Worm (Caenorhabditis elegans): Measurements from ENCODE around the gene W09D6.1.

The W09D6.1 gene

ce11 chrIII:11090870-11091386 is 22.3 kb downstream of the W09D6.1 start:
- TF ChIP-seq him-1 (tag; optimal IDR thresholded peaks at IDR 0.05) = peak; percentile 85
- TF ChIP-seq cebp-1 (GFP tag; IDR thresholded peaks at IDR 0.05) = no peak
- peak; percentile 47 for TF ChIP-seq cebp-1 (tag; optimal IDR thresholded peaks at IDR 0.05)
- TF ChIP-seq somi-1 (GFP tag; optimal IDR thresholded peaks at IDR 0.05) = no peak
- TF ChIP-seq snpc-1.1 (tag; optimal IDR thresholded peaks at IDR 0.05; ENCODE audit: insufficient read depth) = peak; percentile 98
- TF ChIP-seq tlf-1 (GFP tag; optimal IDR thresholded peaks at IDR 0.05) = peak; percentile 58
- peak; percentile 97 for TF ChIP-seq snpc-3.4 (tag; optimal IDR thresholded peaks at IDR 0.05)
- TF ChIP-seq K12H6.12 (tag; optimal IDR thresholded peaks at IDR 0.05) = no peak
- TF ChIP-seq B0336.3 (GFP tag; IDR thresholded peaks at IDR 0.05) = peak; percentile 75
- 0 out of 2 replicates have a peak, but pooled peaks have one; percentile 14 for TF ChIP-seq nfya-2 (GFP tag; IDR thresholded peaks at IDR 0.05)
- peak; percentile 1 for TF ChIP-seq F57C9.4 (tag; optimal IDR thresholded peaks at IDR 0.05)
- TF ChIP-seq attf-6 (GFP tag; IDR thresholded peaks at IDR 0.05) = peak; percentile 98
- peak; percentile 80 for TF ChIP-seq ekl-4 (GFP tag; IDR thresholded peaks at IDR 0.05)
- TF ChIP-seq lin-54 (GFP tag; optimal IDR thresholded peaks at IDR 0.05) = peak; percentile 71
- TF ChIP-seq lir-1 (GFP tag; conservative IDR thresholded peaks at IDR 0.05) = peak; percentile 38; the same call in 1 of the 2 replicates
- TF ChIP-seq chd-7 (tag; optimal IDR thresholded peaks at IDR 0.05) = peak; percentile 81
- TF ChIP-seq xnd-1 (tag; optimal IDR thresholded peaks at IDR 0.05) = peak; percentile 55
- TF ChIP-seq K11D2.4 (GFP tag; IDR thresholded peaks at IDR 0.05) = 0 out of 2 replicates have a peak, but pooled peaks have one; percentile 28
- peak; percentile 83 for TF ChIP-seq hrde-1 (tag; optimal IDR thresholded peaks at IDR 0.05; ENCODE audit: borderline replicate concordance)
- TF ChIP-seq attf-5 (GFP tag; optimal IDR thresholded peaks at IDR 0.05) = no peak
- 0 out of 2 replicates have a peak, but pooled peaks have one; percentile 92 for TF ChIP-seq aptf-3 (GFP tag; IDR thresholded peaks at IDR 0.05)
- TF ChIP-seq ceh-100 (GFP tag; IDR thresholded peaks at IDR 0.05) = peak; percentile 89
- peak; percentile 5; the same call in 1 of the 2 replicates for TF ChIP-seq ztf-25 (GFP tag; IDR thresholded peaks at IDR 0.05)
- TF ChIP-seq die-1 (tag; optimal IDR thresholded peaks at IDR 0.05) = peak; percentile 44
- TF ChIP-seq F52B5.7 (tag; optimal IDR thresholded peaks at IDR 0.05) = peak; percentile 72
- TF ChIP-seq repo-1 (tag; optimal IDR thresholded peaks at IDR 0.05) = peak; percentile 60
- TF ChIP-seq dpl-1 (GFP tag; optimal IDR thresholded peaks at IDR 0.05) = no peak
- TF ChIP-seq atf-7 (tag; optimal IDR thresholded peaks at IDR 0.05) = peak; percentile 35
- TF ChIP-seq nhr-90 (tag; optimal IDR thresholded peaks at IDR 0.05) = peak; percentile 0
- TF ChIP-seq egrh-3 (GFP tag; IDR thresholded peaks at IDR 0.05) = peak; percentile 61; the same call in 1 of the 2 replicates
- peak in 1 of 2 experiments; percentile 47 for TF ChIP-seq let-607 (tag; optimal IDR thresholded peaks at IDR 0.05)
- 0 out of 2 replicates have a peak, but pooled peaks have one; percentile 7 for TF ChIP-seq F37B4.10 (GFP tag; IDR thresholded peaks at IDR 0.05)
- TF ChIP-seq ceh-40 (GFP tag; IDR thresholded peaks at IDR 0.05) = 0 out of 2 replicates have a peak, but pooled peaks have one; percentile 35
- TF ChIP-seq hlh-26 (GFP tag; conservative IDR thresholded peaks at IDR 0.05) = no peak
- TF ChIP-seq dpff-1 (tag; optimal IDR thresholded peaks at IDR 0.05) = peak; percentile 74
- TF ChIP-seq madf-6 (GFP tag; IDR thresholded peaks at IDR 0.05) = peak; percentile 84
- peak; percentile 97 for TF ChIP-seq pbrm-1 (GFP tag; IDR thresholded peaks at IDR 0.05)
- TF ChIP-seq ama-1 (optimal IDR thresholded peaks at IDR 0.05) = peak; percentile 88
- TF ChIP-seq ama-1 (GFP tag; optimal IDR thresholded peaks at IDR 0.05) = no peak
- 0 out of 2 replicates have a peak, but pooled peaks have one; percentile 6 for TF ChIP-seq C17E4.6 (GFP tag; IDR thresholded peaks at IDR 0.05)
- peak; percentile 77 for TF ChIP-seq rcor-1 (GFP tag; IDR thresholded peaks at IDR 0.05)
- TF ChIP-seq snpc-1.3 (tag; optimal IDR thresholded peaks at IDR 0.05; ENCODE audit: insufficient read depth) = peak; percentile 93
- TF ChIP-seq nhr-27 (tag; optimal IDR thresholded peaks at IDR 0.05) = peak; percentile 64
- peak in 1 of 3 experiments; percentile 12 for TF ChIP-seq lin-35 (GFP tag; optimal IDR thresholded peaks at IDR 0.05)
- TF ChIP-seq C06A6.2 (GFP tag; conservative IDR thresholded peaks at IDR 0.05) = no peak
- TF ChIP-seq lsy-27 (tag; optimal IDR thresholded peaks at IDR 0.05; ENCODE audit: borderline replicate concordance, insufficient read depth) = no peak
- TF ChIP-seq hmg-20 (GFP tag; IDR thresholded peaks at IDR 0.05) = 0 out of 2 replicates have a peak, but pooled peaks have one; percentile 63
